Worm (Caenorhabditis elegans) whole organism, L4 larva: ENCODE measurements around the gene Y52E8A.1.
A peak's percentile ranks its signal among the peaks of the same experiment; 100 is the strongest.

Source experiments
- F26F4.8 ChIP-seq: fragments of 200-800 bp; sonication (Bioruptor generic); conservative IDR thresholded peaks from 2 replicates; pipeline ENCODE4 v1.3.6; 2022; ENCODE audit warnings: missing genetic modification characterization, missing compliant biosample characterization
- Y105C5A.15 ChIP-seq: fragments of 200-800 bp; sonication (Bioruptor generic); IDR thresholded peaks from 2 replicates; pipeline ENCODE4 v1.3.6; 2022; ENCODE audit warnings: missing genetic modification characterization, missing compliant biosample characterization
- Y75B8A.6 ChIP-seq: fragments of 200-800 bp; sonication (Bioruptor generic); IDR thresholded peaks from 2 replicates; pipeline ENCODE4 v1.3.6; 2022; ENCODE audit warnings: missing genetic modification reagents, missing genetic modification characterization, missing compliant biosample characterization
- ZK337.2 ChIP-seq: fragments of 200-800 bp; sonication (Bioruptor generic); IDR thresholded peaks from 2 replicates; pipeline ENCODE4 v1.3.6; 2022; ENCODE audit warnings: missing genetic modification reagents, missing genetic modification characterization, missing compliant biosample characterization
- aha-1 ChIP-seq: fragments of 150-350 bp; peaks from one replicate; lab custom pipeline; 2014; ENCODE audit warnings: missing biosample characterization, missing genetic modification characterization
- aly-2 ChIP-seq: sonication (generic microtip); optimal IDR thresholded peaks from 2 replicates; lab custom pipeline; 2018; ENCODE audit warnings: missing biosample characterization, missing genetic modification characterization
- ceh-28 ChIP-seq: fragments of 150-350 bp; optimal IDR thresholded peaks from 2 replicates; lab custom pipeline; 2014; ENCODE audit warnings: missing biosample characterization, missing genetic modification reagents, missing genetic modification characterization
- ceh-32 ChIP-seq: sonication (generic microtip); optimal IDR thresholded peaks from 2 replicates; lab custom pipeline; 2016; ENCODE audit warnings: mild to moderate bottlenecking, missing genetic modification characterization, missing compliant biosample characterization; ENCODE audit not compliant: poor library complexity
- ceh-44 ChIP-seq: fragments of 200-800 bp; sonication (Bioruptor generic); IDR thresholded peaks from 2 replicates; pipeline ENCODE4 v1.3.6; 2022; ENCODE audit warnings: missing genetic modification reagents, missing genetic modification characterization, missing compliant biosample characterization
- ceh-62 ChIP-seq: sonication (generic microtip); optimal IDR thresholded peaks from 2 replicates; lab custom pipeline; 2017; ENCODE audit warnings: missing biosample characterization, missing genetic modification characterization
- ceh-82 ChIP-seq: sonication (generic microtip); optimal IDR thresholded peaks from 2 replicates; lab custom pipeline; 2017; ENCODE audit warnings: missing biosample characterization, missing genetic modification characterization
- ces-1 ChIP-seq: fragments of 150-350 bp; sonication (generic microtip); optimal IDR thresholded peaks from 4 replicates; lab custom pipeline; 2014; ENCODE audit warnings: missing biosample characterization, missing genetic modification reagents, missing genetic modification characterization
- cey-2 ChIP-seq: sonication (generic microtip); optimal IDR thresholded peaks from 3 replicates; lab custom pipeline; 2017; ENCODE audit warnings: missing genetic modification characterization, mild to moderate bottlenecking, missing compliant biosample characterization, antibody characterized with exemption, borderline replicate concordance; ENCODE audit not compliant: insufficient read depth
- daf-16 ChIP-seq, 3 experiments: sonication (generic microtip); optimal IDR thresholded peaks; 2 replicates each; lab custom pipeline; 2016 to 2017; ENCODE audit warnings: missing genetic modification characterization in 3 of 3, missing genetic modification reagents in 3 of 3, mild to moderate bottlenecking in 2 of 3, missing compliant biosample characterization in 2 of 3, missing biosample characterization in 1 of 3, moderate library complexity in 1 of 3
- daf-19 ChIP-seq: fragments of 200-800 bp; sonication (Bioruptor generic); conservative IDR thresholded peaks from 2 replicates; pipeline ENCODE4 v1.3.6; 2022; ENCODE audit warnings: missing genetic modification characterization, missing compliant biosample characterization
- dmd-6 ChIP-seq: fragments of 200-800 bp; sonication (Bioruptor generic); IDR thresholded peaks from 2 replicates; pipeline ENCODE4 v1.3.6; 2022; ENCODE audit warnings: missing genetic modification reagents, missing genetic modification characterization, missing compliant biosample characterization
- dmd-8 ChIP-seq: fragments of 200-800 bp; sonication (Bioruptor generic); IDR thresholded peaks from 2 replicates; pipeline ENCODE4 v1.3.6; 2022; ENCODE audit warnings: missing genetic modification characterization, missing compliant biosample characterization
- dve-1 ChIP-seq: sonication (generic microtip); optimal IDR thresholded peaks from 2 replicates; lab custom pipeline; 2017; ENCODE audit warnings: antibody characterized with exemption, mild to moderate bottlenecking, missing genetic modification characterization, missing compliant biosample characterization; ENCODE audit not compliant: insufficient read depth
- fos-1 ChIP-seq: fragments of 150-350 bp; optimal IDR thresholded peaks from 2 replicates; lab custom pipeline; 2014; ENCODE audit warnings: missing biosample characterization, missing genetic modification characterization
- gei-8 ChIP-seq: fragments of 200-800 bp; sonication (Bioruptor generic); optimal IDR thresholded peaks from 2 replicates; lab custom pipeline; 2018; ENCODE audit warnings: mild to moderate bottlenecking, missing genetic modification characterization, missing compliant biosample characterization
- hif-1 ChIP-seq, 2 experiments: sonication (generic microtip); optimal IDR thresholded peaks; 2 replicates each; lab custom pipeline; 2016 to 2017; ENCODE audit warnings: missing compliant biosample characterization in 2 of 2, missing genetic modification characterization in 2 of 2, missing genetic modification reagents in 2 of 2, missing genotype in 2 of 2, mild to moderate bottlenecking in 1 of 2
- hmg-1.1 ChIP-seq: fragments of 200-800 bp; sonication (Bioruptor generic); IDR thresholded peaks from 2 replicates; pipeline ENCODE4 v1.3.6; 2022; ENCODE audit warnings: missing genetic modification reagents, missing genetic modification characterization, missing compliant biosample characterization
- lim-7 ChIP-seq: fragments of 200-800 bp; sonication (Bioruptor generic); IDR thresholded peaks from 2 replicates; pipeline ENCODE4 v1.3.6; 2022; ENCODE audit warnings: missing genetic modification characterization, missing compliant biosample characterization
- lin-15B ChIP-seq: fragments of 150-350 bp; sonication (generic microtip); optimal IDR thresholded peaks from 3 replicates; lab custom pipeline; 2014; ENCODE audit warnings: missing biosample characterization, missing genetic modification characterization
- lin-29 ChIP-seq: fragments of 200-800 bp; sonication (Bioruptor generic); IDR thresholded peaks from 2 replicates; pipeline ENCODE4 v1.3.6; 2022; ENCODE audit warnings: missing genetic modification reagents, missing genetic modification characterization, missing compliant biosample characterization
- lin-38 ChIP-seq: fragments of 200-800 bp; sonication (Bioruptor generic); IDR thresholded peaks from 2 replicates; pipeline ENCODE4 v1.3.6; 2022; ENCODE audit warnings: missing genetic modification reagents, missing genetic modification characterization, missing compliant biosample characterization
- lsy-2 ChIP-seq, 2 experiments: fragments of 150-350 bp in 1 of 2; sonication (generic microtip) in 1 of 2; optimal IDR thresholded peaks; 2 replicates each; lab custom pipeline; 2014 to 2017; ENCODE audit warnings: missing biosample characterization in 2 of 2, missing genetic modification characterization in 2 of 2
- madf-5 ChIP-seq, 2 experiments: fragments of 200-800 bp; sonication (Bioruptor generic); IDR thresholded peaks; 2 replicates each; pipeline ENCODE4 v1.3.6; 2022; ENCODE audit warnings: missing compliant biosample characterization in 2 of 2, missing genetic modification characterization in 2 of 2
- mdt-29 ChIP-seq: fragments of 200-800 bp; sonication (Bioruptor generic); IDR thresholded peaks from 2 replicates; pipeline ENCODE4 v1.3.6; 2022; ENCODE audit warnings: missing genetic modification reagents, missing genetic modification characterization, missing compliant biosample characterization
- mep-1 ChIP-seq: fragments of 150-350 bp; sonication (generic microtip); optimal IDR thresholded peaks from 3 replicates; lab custom pipeline; 2014; ENCODE audit warnings: missing biosample characterization, missing genetic modification characterization
- mes-2 ChIP-seq: sonication (generic microtip); optimal IDR thresholded peaks from 2 replicates; lab custom pipeline; 2016; ENCODE audit warnings: missing genotype, mild to moderate bottlenecking, missing genetic modification characterization, missing compliant biosample characterization; ENCODE audit not compliant: poor library complexity, severe bottlenecking
- mxl-2 ChIP-seq: fragments of 200-800 bp; sonication (Bioruptor generic); conservative IDR thresholded peaks from 2 replicates; pipeline ENCODE4 v1.3.6; 2022; ENCODE audit warnings: missing genetic modification reagents, missing genetic modification characterization, missing compliant biosample characterization
- nhr-28 ChIP-seq: fragments of 150-350 bp; optimal IDR thresholded peaks from 2 replicates; lab custom pipeline; 2014; ENCODE audit warnings: missing biosample characterization, missing genetic modification characterization
- nhr-6 ChIP-seq: fragments of 150-350 bp; optimal IDR thresholded peaks from 2 replicates; lab custom pipeline; 2014; ENCODE audit warnings: missing biosample characterization, missing genetic modification characterization
- pha-4 ChIP-seq, 2 experiments: fragments of 150-350 bp in 1 of 2; fragments of 200-800 bp in 1 of 2; sonication (Bioruptor generic) in 1 of 2; IDR thresholded peaks in 1 of 2; optimal IDR thresholded peaks in 1 of 2; 2 replicates each; pipeline versions ENCODE4 v1.3.6 to Lab custom; 2014 to 2022; ENCODE audit warnings: missing genetic modification characterization in 2 of 2, missing genetic modification reagents in 2 of 2, missing biosample characterization in 1 of 2, missing compliant biosample characterization in 1 of 2
- pqm-1 ChIP-seq: sonication (generic microtip); optimal IDR thresholded peaks from 2 replicates; lab custom pipeline; 2017; ENCODE audit warnings: missing biosample characterization, missing genetic modification characterization
- rbr-2 ChIP-seq: sonication (generic microtip); optimal IDR thresholded peaks from 2 replicates; lab custom pipeline; 2016; ENCODE audit warnings: missing genotype, missing genetic modification characterization, missing compliant biosample characterization
- snpc-4 ChIP-seq: fragments of 150-350 bp; optimal IDR thresholded peaks from 2 replicates; lab custom pipeline; 2014; ENCODE audit warnings: missing biosample characterization, missing genetic modification characterization
- spr-3 ChIP-seq: fragments of 200-800 bp; sonication (Bioruptor generic); optimal IDR thresholded peaks from 2 replicates; lab custom pipeline; 2018; ENCODE audit warnings: mild to moderate bottlenecking, missing genetic modification characterization, missing compliant biosample characterization
- tag-97 ChIP-seq: fragments of 200-800 bp; sonication (Bioruptor generic); IDR thresholded peaks from 2 replicates; pipeline ENCODE4 v1.3.6; 2022; ENCODE audit warnings: missing genetic modification characterization, missing compliant biosample characterization
- tra-1 ChIP-seq: fragments of 200-800 bp; sonication (Bioruptor generic); IDR thresholded peaks from 2 replicates; pipeline ENCODE4 v1.3.6; 2022; ENCODE audit warnings: missing genetic modification reagents, missing genetic modification characterization, missing compliant biosample characterization
- unc-62 ChIP-seq, 3 experiments: fragments of 150-350 bp in 1 of 3; sonication (generic microtip); optimal IDR thresholded peaks in 2 of 3; peaks in 1 of 3; 1 replicate in 1 of 3; 2 replicates in 2 of 3; lab custom pipeline; 2014 to 2017; ENCODE audit warnings: missing biosample characterization in 3 of 3, missing genetic modification characterization in 3 of 3, missing genetic modification reagents in 3 of 3, missing genotype in 1 of 3
- zip-2 ChIP-seq: fragments of 150-350 bp; optimal IDR thresholded peaks from 2 replicates; lab custom pipeline; 2014; ENCODE audit warnings: missing biosample characterization, missing genetic modification characterization
- ztf-7 ChIP-seq: fragments of 150-350 bp; optimal IDR thresholded peaks from 2 replicates; lab custom pipeline; 2014; ENCODE audit warnings: missing biosample characterization, missing genetic modification characterization

The Y52E8A.1 gene

DNA sequence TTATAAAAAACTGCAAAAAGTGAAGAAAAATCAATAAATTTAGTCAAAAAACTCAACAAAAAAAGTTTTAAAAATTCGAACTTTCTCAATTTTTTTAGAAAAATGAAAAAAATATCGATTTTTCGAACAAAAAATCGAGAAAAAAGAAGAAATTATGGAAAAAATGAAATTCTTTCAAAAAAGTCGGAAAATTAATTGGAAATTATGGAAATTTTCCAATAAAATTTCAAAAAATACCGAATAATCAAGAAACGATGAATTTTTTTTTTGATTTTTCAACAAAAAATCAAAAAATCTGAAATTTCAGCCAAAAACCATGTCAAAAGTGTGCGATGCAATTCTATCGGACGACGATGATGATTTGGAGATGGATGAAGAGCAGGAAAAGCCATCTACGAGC, 6.8 kb downstream of the Y52E8A.1 start, which contains the start of gene H20J04.4:
H20J04.4 (plus strand) TSS at position 301 of the 400 bp plus-strand sequence.
- TF ChIP-seq lin-15B (tag; lab: Kevin White, UChicago) (no peak), Y105C5A.15 (GFP tag; lab: Robert Waterston, UW) (no peak), lsy-2 (tag; optimal IDR thresholded peaks at IDR 0.05; lab: Kevin White, UChicago) (no peak), ceh-28 (tag; lab: Kevin White, UChicago) (no peak), gei-8 (GFP tag; lab: Kevin White, UChicago) (no peak), snpc-4 (no peak), hmg-1.1 (GFP tag; lab: Robert Waterston, UW) (no peak), tra-1 (no peak), pqm-1 (no peak), rbr-2 (tag; lab: Kevin White, UChicago) (no peak), hif-1 (tag; optimal IDR thresholded peaks at IDR 0.05; lab: Kevin White, UChicago) (no peak), madf-5 (GFP tag; IDR thresholded peaks at IDR 0.05; lab: Robert Waterston, UW) (no peak), mep-1 (tag; lab: Kevin White, UChicago) (no peak), ceh-32 (tag; lab: Kevin White, UChicago) (no peak), mdt-29 (no peak)
- TF ChIP-seq, all 104 proteins: peak for 0

DNA sequence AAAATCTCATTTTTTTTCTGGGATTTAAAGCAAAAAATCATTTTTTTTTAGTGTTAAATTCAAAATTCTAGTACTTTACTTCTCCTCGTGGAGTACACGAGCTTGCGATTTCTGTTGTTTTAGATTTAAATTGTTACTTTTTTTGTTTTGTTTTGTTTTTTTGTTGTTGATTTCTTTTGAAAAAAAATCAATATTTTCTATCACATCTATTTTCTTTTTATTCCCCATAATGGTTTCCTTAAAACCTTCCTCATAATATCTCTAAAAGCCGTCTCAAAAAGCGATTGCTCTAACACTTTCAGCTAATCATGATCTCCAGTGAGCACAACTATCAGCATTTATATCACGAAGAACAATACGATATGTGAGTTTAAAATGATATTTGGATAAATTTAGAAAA, 12.6 kb downstream of the Y52E8A.1 start, which contains the start of gene madf-3:
madf-3 (plus strand) TSS at position 301 of the 400 bp plus-strand sequence.
- TF ChIP-seq tra-1 (no peak), dmd-6 (0 out of 2 replicates have a peak, but pooled peaks have one; percentile 2), dmd-8 (no peak), mxl-2 (GFP tag; lab: Robert Waterston, UW) (no peak)

DNA sequence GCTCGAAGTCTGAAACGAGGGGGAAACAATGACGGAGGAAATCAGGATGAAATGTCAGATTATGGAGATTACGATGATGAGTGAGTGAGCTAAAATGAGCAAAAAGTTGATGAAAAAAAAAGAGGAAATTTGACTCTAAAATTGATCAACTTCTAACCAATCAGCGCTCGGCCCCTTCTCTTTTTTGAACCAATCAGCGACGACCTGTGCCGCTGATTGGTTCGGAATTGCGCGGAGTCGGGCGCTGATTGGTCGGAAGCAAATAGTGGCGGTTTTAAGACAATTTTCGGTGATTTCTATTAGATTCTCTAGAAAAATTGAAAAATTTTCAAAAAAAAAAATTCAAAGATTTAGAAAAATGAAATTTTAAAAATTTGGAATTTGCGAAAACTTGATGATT, 15.9 kb downstream of the Y52E8A.1 start:
- TF ChIP-seq dve-1 (no peak), ztf-7 (tag; lab: Kevin White, UChicago) (no peak), dmd-6 (no peak)
- TF ChIP-seq, all 104 proteins: peak for 0

DNA sequence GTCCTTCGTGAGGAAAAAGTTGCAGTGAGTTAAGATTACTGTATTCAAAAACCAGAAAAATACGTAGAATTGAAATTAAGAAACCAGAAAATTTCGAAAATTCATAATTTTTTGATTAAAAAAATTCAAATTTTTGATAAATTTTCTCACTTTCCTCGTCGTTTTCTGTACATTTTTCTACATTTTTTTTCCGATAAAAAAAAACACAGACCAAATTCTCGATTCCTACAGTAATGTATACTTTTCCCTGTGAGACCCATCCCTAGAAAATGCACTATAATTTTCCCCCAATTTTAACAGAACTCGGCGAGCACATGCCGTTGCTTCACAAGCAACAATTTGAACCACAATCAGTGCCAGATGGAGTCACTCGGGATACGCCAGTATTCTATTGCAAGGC, 18.0 kb downstream of the Y52E8A.1 start, which contains the start of gene athp-2:
athp-2 (plus strand) TSS at position 301 of the 400 bp plus-strand sequence.
- TF ChIP-seq dmd-8 (no peak), F26F4.8 (no peak), zip-2 (tag; lab: Kevin White, UChicago) (no peak), nhr-28 (tag; lab: Kevin White, UChicago) (no peak), dve-1 (no peak), gei-8 (GFP tag; lab: Kevin White, UChicago) (no peak), lin-38 (GFP tag; lab: Robert Waterston, UW) (no peak), pqm-1 (no peak), fos-1 (tag; lab: Kevin White, UChicago) (no peak), pha-4 (GFP tag; IDR thresholded peaks at IDR 0.05; lab: Robert Waterston, UW) (no peak), pha-4 (tag; optimal IDR thresholded peaks at IDR 0.05; lab: Kevin White, UChicago) (no peak), ces-1 (GFP tag; lab: Kevin White, UChicago) (no peak), ZK337.2 (GFP tag; lab: Robert Waterston, UW) (no peak), nhr-6 (tag; lab: Kevin White, UChicago) (no peak), Y75B8A.6 (GFP tag; lab: Robert Waterston, UW) (no peak), aha-1 (tag; lab: Kevin White, UChicago) (no peak), ceh-82 (no peak), lim-7 (no peak), cey-2 (tag; lab: Kevin White, UChicago) (no peak)

DNA sequence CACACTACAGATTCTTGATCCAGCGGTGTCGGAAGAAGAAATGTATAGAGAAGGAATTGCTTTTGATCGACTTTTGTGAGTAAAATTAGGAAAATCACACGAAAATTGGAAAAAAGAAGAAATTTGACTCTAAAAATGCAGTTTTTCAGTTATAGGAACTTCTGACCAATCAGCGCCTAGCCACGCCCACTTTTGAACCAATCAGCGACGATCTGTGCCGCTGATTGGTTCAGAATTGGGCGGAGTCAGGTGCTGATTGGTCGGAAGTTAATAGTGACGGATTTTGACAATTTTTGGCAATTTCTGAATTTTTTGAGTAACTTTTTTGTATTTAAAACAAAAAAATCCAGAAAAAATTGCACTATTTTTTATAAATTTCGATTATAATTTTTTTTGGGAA, 19.6 kb downstream of the Y52E8A.1 start:
- TF ChIP-seq aly-2 (tag; lab: Kevin White, UChicago) (no peak), unc-62 (GFP tag; optimal IDR thresholded peaks at IDR 0.05 in 1 of 2; lab: Kevin White, UChicago) (no peak), unc-62 (tag; optimal IDR thresholded peaks at IDR 0.05; lab: Kevin White, UChicago) (no peak), mes-2 (tag; lab: Kevin White, UChicago) (no peak), daf-16 (GFP tag; optimal IDR thresholded peaks at IDR 0.05; lab: Kevin White, UChicago) (no peak), daf-16 (tag; optimal IDR thresholded peaks at IDR 0.05; lab: Kevin White, UChicago) (no peak), tag-97 (GFP tag; lab: Robert Waterston, UW) (no peak), ceh-62 (tag; lab: Kevin White, UChicago) (no peak), spr-3 (no peak), ceh-44 (GFP tag; lab: Robert Waterston, UW) (no peak), nhr-28 (tag; lab: Kevin White, UChicago) (no peak), daf-19 (GFP tag; lab: Robert Waterston, UW) (no peak), lin-29 (no peak)
